Worm (Caenorhabditis elegans): ENCODE measurements around the gene Y66D12A.30.

Y66D12A.30 gene

ce11 chrIII:11631111-11631510, 21.4 kb downstream of the Y66D12A.30 start:
- no peak for TF ChIP-seq mab-9 (GFP tag; IDR thresholded peaks at IDR 0.05)
- no peak for TF ChIP-seq zag-1 (tag; optimal IDR thresholded peaks at IDR 0.05)
- no peak for TF ChIP-seq unc-30 (tag; optimal IDR thresholded peaks at IDR 0.05)
- no peak for TF ChIP-seq fkh-10 (GFP tag; optimal IDR thresholded peaks at IDR 0.05)
- TF ChIP-seq nhr-84 (tag; optimal IDR thresholded peaks at IDR 0.05), result no peak
- no peak for TF ChIP-seq efl-1 (optimal IDR thresholded peaks at IDR 0.05)
- no peak for TF ChIP-seq efl-1 (GFP tag; optimal IDR thresholded peaks at IDR 0.05 in 1 of 2)

ce11 chrIII:11632376-11632775, 22.7 kb downstream of the Y66D12A.30 start:
- TF ChIP-seq elt-3 (tag; optimal IDR thresholded peaks at IDR 0.05) (peak in 1 of 6 experiments; percentile 77), fkh-4 (tag; optimal IDR thresholded peaks at IDR 0.05; ENCODE audit: borderline replicate concordance) (no peak), blmp-1 (tag; optimal IDR thresholded peaks at IDR 0.05) (peak; percentile 25)

ce11 chrIII:11633444-11633843, 23.8 kb downstream of the Y66D12A.30 start:
- TF ChIP-seq lin-39 (tag; optimal IDR thresholded peaks at IDR 0.05), result no peak
- TF ChIP-seq elt-2 (tag; optimal IDR thresholded peaks at IDR 0.05), result no peak
- TF ChIP-seq nhr-12 (tag; optimal IDR thresholded peaks at IDR 0.05), result no peak
- no peak for TF ChIP-seq blmp-1 (tag; optimal IDR thresholded peaks at IDR 0.05)
- TF ChIP-seq fos-1 (tag; optimal IDR thresholded peaks at IDR 0.05), result no peak
- no peak for TF ChIP-seq unc-62 (GFP tag; optimal IDR thresholded peaks at IDR 0.05)
- no peak for TF ChIP-seq nhr-76 (tag; optimal IDR thresholded peaks at IDR 0.05)
- no peak for TF ChIP-seq fkh-4 (tag; optimal IDR thresholded peaks at IDR 0.05; ENCODE audit: borderline replicate concordance)
- no peak for TF ChIP-seq nhr-237 (tag; optimal IDR thresholded peaks at IDR 0.05)
- TF ChIP-seq sox-4 (tag; optimal IDR thresholded peaks at IDR 0.05), result no peak
- TF ChIP-seq ceh-63 (GFP tag; optimal IDR thresholded peaks at IDR 0.05), result no peak
- no peak for TF ChIP-seq mef-2 (tag; optimal IDR thresholded peaks at IDR 0.05)
- no peak for TF ChIP-seq ztf-4 (tag; optimal IDR thresholded peaks at IDR 0.05)
- no peak for TF ChIP-seq ceh-90 (tag; optimal IDR thresholded peaks at IDR 0.05)
- no peak for TF ChIP-seq sptf-1 (tag; optimal IDR thresholded peaks at IDR 0.05)
- TF ChIP-seq C16A3.4 (tag; optimal IDR thresholded peaks at IDR 0.05), result no peak

- TF ChIP-seq hlh-17 (GFP tag; optimal IDR thresholded peaks at IDR 0.05; ENCODE audit: borderline replicate concordance), result no peak
- TF ChIP-seq fkh-10 (GFP tag; optimal IDR thresholded peaks at IDR 0.05), result no peak
- TF ChIP-seq lin-13 (GFP tag; optimal IDR thresholded peaks at IDR 0.05), result no peak
- TF ChIP-seq Y116A8C.19 (tag; optimal IDR thresholded peaks at IDR 0.05; ENCODE audit: borderline replicate concordance), result no peak
- no peak for TF ChIP-seq isw-1 (GFP tag; IDR thresholded peaks at IDR 0.05)
- no peak for TF ChIP-seq nhr-20 (tag; optimal IDR thresholded peaks at IDR 0.05)
Observed at ce11 chrIII:11635000-11635399, 25.3 kb downstream of the Y66D12A.30 start.

- TF ChIP-seq ceh-82 (tag; optimal IDR thresholded peaks at IDR 0.05) (no peak), nhr-20 (tag; optimal IDR thresholded peaks at IDR 0.05) (no peak), jun-1 (tag; optimal IDR thresholded peaks at IDR 0.05) (no peak), nhr-12 (tag; optimal IDR thresholded peaks at IDR 0.05) (no peak), pag-3 (tag; optimal IDR thresholded peaks at IDR 0.05; ENCODE audit: borderline replicate concordance, insufficient read depth) (no peak), dpl-1 (GFP tag; optimal IDR thresholded peaks at IDR 0.05) (no peak), ceh-88 (GFP tag; IDR thresholded peaks at IDR 0.05) (no peak)
Observed at ce11 chrIII:11636740-11637139, 27.1 kb downstream of the Y66D12A.30 start, which contains the start of gene tbx-33. Gene tbx-33, minus strand, starts transcription at chrIII:11636840.

DNA sequence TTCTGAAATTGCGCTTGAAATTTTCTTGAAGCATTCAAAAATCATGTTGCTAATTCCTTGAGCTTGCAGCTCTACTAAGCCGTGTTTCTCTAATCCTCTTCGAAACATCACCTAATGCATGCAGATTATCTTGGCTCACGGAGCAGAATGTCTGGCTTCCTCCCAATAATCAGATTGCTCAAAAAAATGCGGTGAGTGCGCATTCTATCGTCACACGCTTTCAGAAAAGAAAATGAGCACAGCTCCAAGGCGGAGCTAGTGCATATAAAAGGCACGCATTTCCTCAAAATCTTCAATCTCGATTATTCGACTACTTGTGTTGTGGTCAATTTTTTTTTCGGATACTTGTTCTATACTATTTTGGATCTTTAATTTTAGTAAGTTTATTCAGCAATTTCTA, 31.7 kb downstream of the Y66D12A.30 start:
- TF ChIP-seq snpc-4 (tag; optimal IDR thresholded peaks at IDR 0.05), result no peak
- peak; percentile 48 for TF ChIP-seq tbx-2 (tag; optimal IDR thresholded peaks at IDR 0.05)
- TF ChIP-seq nhr-19 (GFP tag; conservative IDR thresholded peaks at IDR 0.05), result peak; percentile 20; the same call in 1 of the 2 replicates
- TF ChIP-seq isw-1 (GFP tag; IDR thresholded peaks at IDR 0.05), result no peak; the same call in 1 of the 2 replicates
- no peak for TF ChIP-seq alr-1 (tag; optimal IDR thresholded peaks at IDR 0.05; ENCODE audit: borderline replicate concordance)
- peak; percentile 49 for TF ChIP-seq ama-1 (optimal IDR thresholded peaks at IDR 0.05)
- TF ChIP-seq nhr-47 (tag; optimal IDR thresholded peaks at IDR 0.05), result peak; percentile 83
- TF ChIP-seq ces-1 (GFP tag; optimal IDR thresholded peaks at IDR 0.05), result peak; percentile 11
- peak; percentile 78 for TF ChIP-seq nhr-71 (tag; optimal IDR thresholded peaks at IDR 0.05)
- TF ChIP-seq jun-1 (tag; optimal IDR thresholded peaks at IDR 0.05), result peak; percentile 16
- no peak for TF ChIP-seq sup-37 (GFP tag; optimal IDR thresholded peaks at IDR 0.05)
- no peak for TF ChIP-seq irx-1 (tag; optimal IDR thresholded peaks at IDR 0.05)
- TF ChIP-seq mdl-1 (tag; optimal IDR thresholded peaks at IDR 0.05), result no peak
- TF ChIP-seq hlh-4 (tag; optimal IDR thresholded peaks at IDR 0.05), result no peak
- TF ChIP-seq fos-1 (tag; optimal IDR thresholded peaks at IDR 0.05), result peak; percentile 19

All from whole organism, L1 larva.